Worm (Caenorhabditis elegans) whole organism, late embryonic: ENCODE measurements around the gene F39G3.4.

Source experiments
- C08G9.2 ChIP-seq: sonication (generic microtip); optimal IDR thresholded peaks from 2 replicates; lab custom pipeline; 2016; ENCODE audit warnings: mild to moderate bottlenecking, missing genetic modification characterization, moderate library complexity, missing compliant biosample characterization
- K02D7.2 ChIP-seq: sonication (generic microtip); optimal IDR thresholded peaks from 2 replicates; lab custom pipeline; 2017; ENCODE audit warnings: mild to moderate bottlenecking, missing genetic modification characterization, missing compliant biosample characterization
- K09A11.1 ChIP-seq: sonication (generic microtip); optimal IDR thresholded peaks from 2 replicates; lab custom pipeline; 2017; ENCODE audit warnings: antibody characterized with exemption, mild to moderate bottlenecking, missing genetic modification characterization, missing compliant biosample characterization; ENCODE audit not compliant: insufficient read depth
- T23F11.4 ChIP-seq: fragments of 200-800 bp; sonication (Bioruptor generic); optimal IDR thresholded peaks from 2 replicates; lab custom pipeline; 2018; ENCODE audit warnings: mild to moderate bottlenecking, missing genetic modification characterization, missing compliant biosample characterization
- Y22D7AL.16 ChIP-seq: sonication (generic microtip); optimal IDR thresholded peaks from 2 replicates; lab custom pipeline; 2016; ENCODE audit warnings: missing genetic modification characterization, missing compliant biosample characterization
- ama-1 ChIP-seq: fragments of 150-350 bp; optimal IDR thresholded peaks from 2 replicates; lab custom pipeline; 2014
- ceh-18 ChIP-seq: sonication (generic microtip); optimal IDR thresholded peaks from 2 replicates; lab custom pipeline; 2016; ENCODE audit warnings: missing genetic modification characterization, missing compliant biosample characterization
- ceh-19 ChIP-seq: fragments of 200-800 bp; sonication (Bioruptor generic); optimal IDR thresholded peaks from 2 replicates; lab custom pipeline; 2018; ENCODE audit warnings: mild to moderate bottlenecking, missing genetic modification characterization, missing compliant biosample characterization
- ceh-2 ChIP-seq: sonication (generic microtip); optimal IDR thresholded peaks from 2 replicates; lab custom pipeline; 2016; ENCODE audit warnings: missing genotype, missing genetic modification characterization, missing compliant biosample characterization
- ceh-24 ChIP-seq: sonication (generic microtip); optimal IDR thresholded peaks from 2 replicates; lab custom pipeline; 2016; ENCODE audit warnings: mild to moderate bottlenecking, missing genetic modification characterization, missing compliant biosample characterization
- ceh-48 ChIP-seq: sonication (generic microtip); optimal IDR thresholded peaks from 2 replicates; lab custom pipeline; 2016; ENCODE audit warnings: missing genetic modification characterization, inconsistent platforms, missing compliant biosample characterization
- ceh-6 ChIP-seq: fragments of 200-800 bp; sonication (Bioruptor generic); optimal IDR thresholded peaks from 2 replicates; lab custom pipeline; 2018; ENCODE audit warnings: mild to moderate bottlenecking, missing genetic modification characterization, missing compliant biosample characterization
- ceh-9 ChIP-seq: sonication (generic microtip); optimal IDR thresholded peaks from 2 replicates; lab custom pipeline; 2016; ENCODE audit warnings: mild to moderate bottlenecking, missing genetic modification characterization, inconsistent platforms, missing compliant biosample characterization
- elt-2 ChIP-seq: sonication (generic microtip); optimal IDR thresholded peaks from 2 replicates; lab custom pipeline; 2016; ENCODE audit warnings: missing genetic modification reagents, missing genetic modification characterization, missing compliant biosample characterization
- ets-4 ChIP-seq: sonication (generic microtip); optimal IDR thresholded peaks from 2 replicates; lab custom pipeline; 2016; ENCODE audit warnings: missing genetic modification characterization, missing compliant biosample characterization
- fax-1 ChIP-seq: sonication (generic microtip); optimal IDR thresholded peaks from 2 replicates; lab custom pipeline; 2016; ENCODE audit warnings: missing genotype, missing genetic modification characterization, missing compliant biosample characterization
- fkh-10 ChIP-seq: fragments of 150-350 bp; optimal IDR thresholded peaks from 2 replicates; lab custom pipeline; 2014; ENCODE audit warnings: missing biosample characterization, missing genetic modification reagents, missing genetic modification characterization
- fkh-6 ChIP-seq: sonication (generic microtip); optimal IDR thresholded peaks from 2 replicates; lab custom pipeline; 2016; ENCODE audit warnings: missing genetic modification characterization, missing compliant biosample characterization
- gmeb-2 ChIP-seq: sonication (generic microtip); optimal IDR thresholded peaks from 2 replicates; lab custom pipeline; 2016; ENCODE audit warnings: missing genetic modification characterization, inconsistent platforms, missing compliant biosample characterization
- hlh-15 ChIP-seq: sonication (generic microtip); optimal IDR thresholded peaks from 2 replicates; lab custom pipeline; 2016; ENCODE audit warnings: missing genetic modification characterization, missing compliant biosample characterization
- hlh-6 ChIP-seq: sonication (generic microtip); optimal IDR thresholded peaks from 2 replicates; lab custom pipeline; 2016; ENCODE audit warnings: missing genotype, missing genetic modification characterization, missing compliant biosample characterization
- lin-11 ChIP-seq: fragments of 200-800 bp; sonication (Bioruptor generic); optimal IDR thresholded peaks from 2 replicates; lab custom pipeline; 2018; ENCODE audit warnings: mild to moderate bottlenecking, missing genetic modification characterization, missing compliant biosample characterization
- nfya-1 ChIP-seq: sonication (generic microtip); optimal IDR thresholded peaks from 2 replicates; lab custom pipeline; 2017; ENCODE audit warnings: missing genetic modification characterization, mild to moderate bottlenecking, missing compliant biosample characterization, antibody characterized with exemption, moderate library complexity
- nhr-11 ChIP-seq: fragments of 150-350 bp; optimal IDR thresholded peaks from 2 replicates; lab custom pipeline; 2014; ENCODE audit warnings: missing biosample characterization, missing genetic modification characterization
- odd-2 ChIP-seq: sonication (generic microtip); optimal IDR thresholded peaks from 2 replicates; lab custom pipeline; 2017; ENCODE audit warnings: antibody characterized with exemption, mild to moderate bottlenecking, missing genetic modification characterization, missing compliant biosample characterization
- pag-3 ChIP-seq: sonication (generic microtip); optimal IDR thresholded peaks from 2 replicates; lab custom pipeline; 2016; ENCODE audit warnings: missing compliant biosample characterization, missing genetic modification characterization, borderline replicate concordance
- pat-9 ChIP-seq: fragments of 200-800 bp; sonication (Bioruptor generic); optimal IDR thresholded peaks from 2 replicates; lab custom pipeline; 2018; ENCODE audit warnings: mild to moderate bottlenecking, missing genetic modification characterization, moderate library complexity, missing compliant biosample characterization
- pha-2 ChIP-seq: sonication (generic microtip); optimal IDR thresholded peaks from 2 replicates; lab custom pipeline; 2017; ENCODE audit warnings: mild to moderate bottlenecking, missing genetic modification characterization, missing compliant biosample characterization
- pha-4 ChIP-seq: fragments of 150-350 bp; optimal IDR thresholded peaks from 2 replicates; lab custom pipeline; 2018; ENCODE audit warnings: missing biosample characterization, missing genetic modification reagents, missing genetic modification characterization
- pqm-1 ChIP-seq: sonication (generic microtip); optimal IDR thresholded peaks from 2 replicates; lab custom pipeline; 2016; ENCODE audit warnings: missing genetic modification characterization, missing compliant biosample characterization
- pros-1 ChIP-seq: fragments of 150-350 bp; optimal IDR thresholded peaks from 2 replicates; lab custom pipeline; 2014; ENCODE audit warnings: missing biosample characterization, missing genetic modification reagents, missing genetic modification characterization
- sox-4 ChIP-seq: sonication (generic microtip); optimal IDR thresholded peaks from 2 replicates; lab custom pipeline; 2017; ENCODE audit warnings: mild to moderate bottlenecking, missing genetic modification characterization, inconsistent platforms, missing compliant biosample characterization
- tbx-2 ChIP-seq: sonication (generic microtip); optimal IDR thresholded peaks from 2 replicates; lab custom pipeline; 2016; ENCODE audit warnings: missing genetic modification characterization, missing compliant biosample characterization
- zip-5 ChIP-seq: sonication (generic microtip); optimal IDR thresholded peaks from 2 replicates; lab custom pipeline; 2016; ENCODE audit warnings: missing genetic modification characterization, missing compliant biosample characterization
- ztf-16 ChIP-seq: sonication (generic microtip); optimal IDR thresholded peaks from 2 replicates; lab custom pipeline; 2017; ENCODE audit warnings: missing genetic modification characterization, missing compliant biosample characterization

Gene F39G3.4

DNA sequence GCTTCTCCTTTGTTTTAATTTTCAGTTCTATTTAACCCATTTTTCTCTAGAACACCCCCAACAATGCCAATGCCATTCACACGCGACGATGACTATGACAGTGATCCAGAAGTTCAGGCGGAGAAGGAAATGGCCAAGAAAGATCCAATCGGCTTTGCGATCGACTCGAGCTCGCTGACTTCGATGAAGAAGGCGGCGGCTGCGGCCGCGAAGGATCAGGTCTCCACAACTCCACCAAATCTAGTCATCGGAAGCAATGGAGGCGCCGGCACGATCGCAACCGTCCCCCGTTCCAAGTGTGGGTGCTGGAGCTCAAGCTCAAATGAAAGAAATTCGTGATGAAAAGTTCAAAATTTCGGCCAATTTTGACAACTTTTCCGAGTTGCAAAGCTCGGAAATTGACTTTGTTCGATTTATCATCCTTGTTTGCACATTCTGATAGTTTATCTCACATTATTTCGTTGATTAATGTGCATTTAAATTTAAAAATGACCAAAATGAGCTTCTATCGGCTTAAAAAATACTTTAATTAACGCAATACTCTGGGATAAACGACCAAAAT, 36.5 kb upstream of the F39G3.4 start, which contains the start of gene K03B4.2:
K03B4.2 (plus strand) TSS at position 51 of the 562 bp plus-strand sequence.
- TF ChIP-seq T23F11.4 (no peak), pros-1 (tag; lab: Kevin White, UChicago) (no peak), elt-2 (no peak), hlh-15 (no peak), sox-4 (tag; lab: Kevin White, UChicago) (no peak), fkh-6 (tag; lab: Kevin White, UChicago) (no peak), C08G9.2 (tag; lab: Kevin White, UChicago) (no peak), lin-11 (tag; lab: Kevin White, UChicago) (no peak), pha-2 (tag; lab: Kevin White, UChicago) (no peak), ama-1 (lab: Kevin White, UChicago) (no peak), gmeb-2 (tag; lab: Kevin White, UChicago) (no peak), hlh-6 (tag; lab: Kevin White, UChicago) (no peak)

DNA sequence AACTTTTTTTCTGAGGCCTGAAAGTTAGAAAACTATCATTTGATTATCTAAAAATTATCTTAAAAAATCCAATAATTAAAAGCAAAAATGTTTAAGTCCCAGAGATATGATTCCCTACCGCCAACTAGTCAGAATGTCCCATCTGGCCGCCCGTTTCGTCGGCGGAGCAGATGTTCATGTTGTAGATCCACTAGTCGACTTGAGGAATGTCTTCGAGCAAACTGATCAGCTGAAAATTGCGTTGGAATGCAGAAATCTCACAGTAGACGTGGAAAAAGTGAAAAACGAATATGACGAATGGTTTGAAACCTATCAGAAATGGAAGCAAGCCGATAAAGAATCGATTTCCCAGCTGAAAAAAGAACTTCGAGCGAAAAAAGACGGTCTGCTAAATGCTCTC, 35.3 kb upstream of the F39G3.4 start, which contains the start of gene K03B4.1:
K03B4.1 (plus strand) TSS at position 97 of the 400 bp plus-strand sequence.
- TF ChIP-seq ceh-2 (tag; lab: Kevin White, UChicago), result no peak
- TF ChIP-seq ceh-48, result no peak

DNA sequence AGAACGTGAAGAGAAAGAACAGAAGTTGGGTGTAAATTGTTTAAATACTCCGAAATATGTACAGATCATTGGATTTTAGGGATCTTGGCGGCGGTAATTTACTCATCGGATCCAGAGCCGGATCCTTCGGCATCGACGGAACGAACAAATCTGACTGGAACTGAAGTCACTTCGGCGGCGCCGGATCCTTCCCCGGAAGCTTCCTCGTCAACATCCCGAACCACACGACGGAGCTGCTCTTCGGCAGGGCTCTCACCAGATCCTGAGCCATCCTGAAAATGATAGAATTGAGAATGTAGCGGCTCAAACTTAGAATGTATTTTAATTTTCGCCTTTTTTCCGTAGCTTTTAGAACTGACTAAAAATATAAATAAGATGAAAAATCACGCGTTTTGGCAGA, 32.9 kb upstream of the F39G3.4 start:
- TF ChIP-seq pqm-1 (no peak), ceh-6 (no peak), ets-4 (tag; lab: Kevin White, UChicago) (no peak), ceh-2 (tag; lab: Kevin White, UChicago) (no peak), ceh-48 (no peak), T23F11.4 (no peak), K02D7.2 (tag; lab: Kevin White, UChicago) (no peak), pag-3 (no peak), nfya-1 (no peak), ceh-19 (GFP tag; lab: Kevin White, UChicago) (no peak)

DNA sequence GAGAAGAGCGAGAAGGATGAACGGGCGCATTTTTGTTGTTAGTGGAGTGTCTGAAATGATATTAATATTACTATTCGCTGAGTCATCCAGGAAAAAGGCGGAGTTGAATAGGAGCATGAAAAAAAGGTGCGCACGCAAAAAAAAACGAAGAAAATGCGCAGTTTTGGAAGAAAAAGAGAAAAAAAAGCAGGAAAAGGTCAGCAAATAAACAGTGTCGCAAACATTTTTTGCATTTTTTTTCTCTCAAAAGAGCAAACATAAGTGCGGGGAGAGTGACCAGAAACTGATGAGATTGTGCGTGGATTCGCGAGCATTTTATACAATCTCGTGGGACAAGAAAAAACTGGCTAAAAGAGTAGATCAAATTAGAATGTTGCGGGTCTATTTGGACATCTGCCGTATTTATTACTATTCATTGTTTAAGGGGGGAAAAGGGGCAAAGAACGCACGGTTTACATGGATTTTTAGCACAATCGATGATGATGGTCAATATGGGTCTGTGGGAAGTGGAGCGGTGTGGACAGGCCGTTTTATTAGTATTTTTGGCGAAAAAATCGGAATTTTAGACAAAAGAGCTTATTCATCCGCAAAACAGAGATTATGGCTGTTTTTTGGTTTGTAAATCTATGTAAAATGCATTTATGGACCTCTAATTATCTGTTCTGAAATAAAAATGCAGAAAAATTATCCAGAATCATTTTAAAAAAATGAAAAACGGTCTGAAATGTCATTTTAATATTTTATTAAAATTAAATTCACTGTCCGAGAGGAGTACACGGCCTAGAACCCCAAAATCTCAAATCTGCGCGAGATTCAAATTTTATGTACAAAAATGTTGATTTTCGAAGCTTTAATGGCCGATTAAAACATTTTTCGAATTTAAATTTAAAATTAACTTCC, 31.9 kb upstream of the F39G3.4 start, which contains the start of gene cpg-8:
cpg-8 (minus strand) TSS at position 51 of the 900 bp plus-strand sequence.
- TF ChIP-seq ceh-2 (tag; lab: Kevin White, UChicago) (no peak), lin-11 (tag; lab: Kevin White, UChicago) (no peak), C08G9.2 (tag; lab: Kevin White, UChicago) (no peak), ceh-24 (tag; lab: Kevin White, UChicago) (no peak), Y22D7AL.16 (tag; lab: Kevin White, UChicago) (no peak), ceh-18 (tag; lab: Kevin White, UChicago) (no peak), nhr-11 (no peak)
- TF ChIP-seq, all 69 proteins: peak for 0

DNA sequence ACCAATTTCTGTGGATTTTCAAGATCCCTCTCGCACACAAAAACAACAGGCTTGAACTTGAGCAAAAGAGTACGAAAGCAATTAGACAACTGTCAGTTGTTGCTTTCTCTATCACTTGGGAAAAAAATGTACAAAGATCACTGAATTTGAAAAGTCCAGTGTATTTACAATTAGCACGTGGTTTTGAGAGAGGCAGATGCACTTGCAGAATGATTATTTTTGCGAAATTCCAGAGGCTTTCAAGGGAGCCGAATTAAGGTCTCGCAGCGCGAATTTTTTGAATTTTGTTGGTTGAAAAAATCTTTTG, 31.3 kb upstream of the F39G3.4 start:
- no peak for TF ChIP-seq pat-9 (tag; lab: Kevin White, UChicago)
- TF ChIP-seq ceh-9 (tag; lab: Kevin White, UChicago), result no peak
- no peak for TF ChIP-seq ets-4 (tag; lab: Kevin White, UChicago)
- TF ChIP-seq nhr-11, result no peak
- TF ChIP-seq pqm-1, result no peak
- TF ChIP-seq fkh-10 (GFP tag; lab: Kevin White, UChicago), result no peak
- TF ChIP-seq zip-5 (tag; lab: Kevin White, UChicago), result no peak
- TF ChIP-seq K09A11.1 (tag; lab: Kevin White, UChicago), result no peak
- TF ChIP-seq ztf-16 (tag; lab: Kevin White, UChicago), result no peak
- no peak for TF ChIP-seq odd-2
- no peak for TF ChIP-seq tbx-2 (tag; lab: Kevin White, UChicago)
- no peak for TF ChIP-seq fax-1
- TF ChIP-seq pha-4, result no peak
